Fruit fly (Drosophila melanogaster) whole organism, wandering third instar larva: Measurements from ENCODE around the gene Prm.
A peak's percentile ranks its signal among the peaks of the same experiment; 100 is the strongest.

Experiments used
- Abd-B ChIP-seq: fragments of >200 bp; optimal IDR thresholded peaks from 2 replicates; lab custom pipeline; 2017; ENCODE audit warnings: missing biosample characterization, missing genetic modification characterization
- CG32264 ChIP-seq: fragments of 200-800 bp; sonication (Bioruptor generic); optimal IDR thresholded peaks from 2 replicates; lab custom pipeline; 2016; ENCODE audit warnings: missing biosample characterization, missing genetic modification characterization
- CG9705 ChIP-seq: fragments of 200-800 bp; sonication (Bioruptor generic); optimal IDR thresholded peaks from 2 replicates; lab custom pipeline; 2018; ENCODE audit warnings: missing biosample characterization, mild to moderate bottlenecking, missing genetic modification characterization
- CrebA ChIP-seq: fragments of 200-800 bp; sonication (Bioruptor generic); optimal IDR thresholded peaks from 2 replicates; lab custom pipeline; 2016; ENCODE audit warnings: missing biosample characterization, mild to moderate bottlenecking, missing genetic modification characterization, borderline replicate concordance
- Dfd ChIP-seq: fragments of >200 bp; optimal IDR thresholded peaks from 2 replicates; lab custom pipeline; 2017; ENCODE audit warnings: missing biosample characterization, missing genetic modification characterization
- Dif ChIP-seq: fragments of 200-275, 200-300 bp; sonication (Bioruptor generic); optimal IDR thresholded peaks from 2 replicates; lab custom pipeline; 2018; ENCODE audit warnings: missing biosample characterization, missing genetic modification characterization; ENCODE audit not compliant: partially characterized antibody
- GATAd ChIP-seq: sonication (Bioruptor generic); optimal IDR thresholded peaks from 2 replicates; lab custom pipeline; 2016; ENCODE audit warnings: missing biosample characterization, missing genetic modification characterization
- HLH106 ChIP-seq: fragments of 200-800 bp; optimal IDR thresholded peaks from 3 replicates; lab custom pipeline; 2019; ENCODE audit warnings: missing biosample characterization, mild to moderate bottlenecking, missing genetic modification characterization, moderate library complexity
- Hnf4 ChIP-seq: fragments of 200-800 bp; sonication (Bioruptor generic); optimal IDR thresholded peaks from 2 replicates; lab custom pipeline; 2016; ENCODE audit warnings: missing biosample characterization, mild to moderate bottlenecking, missing genetic modification characterization
- Hr78 ChIP-seq: fragments of >200 bp; optimal IDR thresholded peaks from 2 replicates; lab custom pipeline; 2017; ENCODE audit warnings: missing biosample characterization, missing genetic modification characterization
- Hr83 ChIP-seq: fragments of 200-300 bp; sonication (Bioruptor generic); optimal IDR thresholded peaks from 2 replicates; lab custom pipeline; 2016; ENCODE audit warnings: missing biosample characterization, mild to moderate bottlenecking, missing genetic modification characterization, moderate library complexity; ENCODE audit not compliant: poor library complexity, severe bottlenecking
- Jra ChIP-seq: sonication (Bioruptor generic); optimal IDR thresholded peaks from 2 replicates; lab custom pipeline; 2016; ENCODE audit warnings: missing biosample characterization, missing genetic modification characterization
- Mio ChIP-seq: sonication (Bioruptor generic); optimal IDR thresholded peaks from 2 replicates; lab custom pipeline; 2016; ENCODE audit warnings: missing biosample characterization, missing genetic modification characterization
- Myc ChIP-seq: fragments of >200 bp; optimal IDR thresholded peaks from 2 replicates; lab custom pipeline; 2017
- N ChIP-seq: fragments of >200 bp; optimal IDR thresholded peaks from 2 replicates; lab custom pipeline; 2018; ENCODE audit warnings: missing biosample characterization, missing external identifiers, missing genetic modification characterization
- OdsH ChIP-seq: fragments of 200-800 bp; sonication (Bioruptor generic); optimal IDR thresholded peaks from 2 replicates; lab custom pipeline; 2016; ENCODE audit warnings: missing biosample characterization, mild to moderate bottlenecking, missing genetic modification characterization
- Rel ChIP-seq, 2 experiments: fragments of 200-800 bp; sonication (Bioruptor generic) in 1 of 2; optimal IDR thresholded peaks; 2 replicates in 1 of 2; 3 replicates in 1 of 2; lab custom pipeline; 2016 to 2019; ENCODE audit warnings: mild to moderate bottlenecking in 2 of 2, missing biosample characterization in 2 of 2, missing genetic modification characterization in 2 of 2, moderate library complexity in 1 of 2
- Sp1 ChIP-seq: fragments of 200-800 bp; sonication (Bioruptor generic); optimal IDR thresholded peaks from 3 replicates; lab custom pipeline; 2019; ENCODE audit warnings: missing biosample characterization, mild to moderate bottlenecking, missing genetic modification characterization, moderate library complexity
- Vsx2 ChIP-seq: fragments of 200-300, 225-300 bp; sonication (Bioruptor generic); optimal IDR thresholded peaks from 2 replicates; lab custom pipeline; 2018; ENCODE audit warnings: missing biosample characterization, missing genetic modification characterization; ENCODE audit not compliant: partially characterized antibody
- br ChIP-seq: fragments of 200-800 bp; sonication (Bioruptor generic); optimal IDR thresholded peaks from 2 replicates; lab custom pipeline; 2016; ENCODE audit warnings: missing biosample characterization, missing genetic modification characterization
- brk ChIP-seq: fragments of 200-800 bp; sonication (Bioruptor generic); optimal IDR thresholded peaks from 2 replicates; lab custom pipeline; 2016; ENCODE audit warnings: missing biosample characterization, mild to moderate bottlenecking, missing genetic modification characterization
- dl ChIP-seq, 2 experiments: fragments of 175-275, 200-275 bp in 1 of 2; fragments of 200-275 bp in 1 of 2; sonication (Bioruptor generic); optimal IDR thresholded peaks; lab custom pipeline; 2018; ENCODE audit warnings: mild to moderate bottlenecking in 2 of 2, missing biosample characterization in 2 of 2, missing genetic modification characterization in 2 of 2, moderate library complexity in 2 of 2; ENCODE audit not compliant: partially characterized antibody in 2 of 2, insufficient read depth in 1 of 2
- dmrt93B ChIP-seq: fragments of 200-800 bp; sonication (Bioruptor generic); optimal IDR thresholded peaks from 2 replicates; lab custom pipeline; 2018; ENCODE audit warnings: missing biosample characterization, mild to moderate bottlenecking, missing genetic modification characterization
- dsf ChIP-seq: sonication (Bioruptor generic); optimal IDR thresholded peaks from 2 replicates; lab custom pipeline; 2016; ENCODE audit warnings: missing biosample characterization, missing genetic modification characterization, borderline replicate concordance
- ey ChIP-seq: fragments of 200-800 bp; sonication (Bioruptor generic); optimal IDR thresholded peaks from 2 replicates; lab custom pipeline; 2016; ENCODE audit warnings: missing biosample characterization, missing genetic modification characterization
- foxo ChIP-seq, 2 experiments: fragments of 200-800 bp; sonication (Bioruptor generic); optimal IDR thresholded peaks; 2 replicates in 1 of 2; 3 replicates in 1 of 2; lab custom pipeline; 2016 to 2017; ENCODE audit warnings: missing biosample characterization in 2 of 2, missing genetic modification characterization in 2 of 2
- fru ChIP-seq: fragments of 200-800 bp; sonication (Bioruptor generic); optimal IDR thresholded peaks from 3 replicates; lab custom pipeline; 2016; ENCODE audit warnings: missing biosample characterization, mild to moderate bottlenecking, missing genetic modification characterization
- h ChIP-seq: fragments of 200-800 bp; sonication (Bioruptor generic); optimal IDR thresholded peaks from 3 replicates; lab custom pipeline; 2016; ENCODE audit warnings: missing biosample characterization, mild to moderate bottlenecking, missing genetic modification characterization
- jim ChIP-seq: fragments of 175-275, 200-325 bp; sonication (Bioruptor generic); optimal IDR thresholded peaks from 2 replicates; lab custom pipeline; 2016; ENCODE audit warnings: missing biosample characterization, mild to moderate bottlenecking, missing genetic modification characterization
- lola ChIP-seq: fragments of >200 bp; optimal IDR thresholded peaks from 2 replicates; lab custom pipeline; 2017; ENCODE audit warnings: missing biosample characterization, missing genetic modification characterization
- pan ChIP-seq: fragments of >200 bp; optimal IDR thresholded peaks from 2 replicates; lab custom pipeline; 2017
- psq ChIP-seq: fragments of 200-800 bp; sonication (Bioruptor generic); optimal IDR thresholded peaks from 3 replicates; lab custom pipeline; 2017; ENCODE audit warnings: missing biosample characterization, mild to moderate bottlenecking, missing genetic modification characterization, moderate library complexity
- rgr ChIP-seq: fragments of 200-800 bp; sonication (Bioruptor generic); optimal IDR thresholded peaks from 3 replicates; lab custom pipeline; 2016; ENCODE audit warnings: missing biosample characterization, mild to moderate bottlenecking, missing genetic modification characterization
- sage ChIP-seq: fragments of 200-800 bp; sonication (Bioruptor generic); optimal IDR thresholded peaks from 2 replicates; lab custom pipeline; 2016; ENCODE audit warnings: missing biosample characterization, mild to moderate bottlenecking, missing genetic modification characterization
- sv ChIP-seq: fragments of 200-800 bp; sonication (Bioruptor generic); optimal IDR thresholded peaks from 3 replicates; lab custom pipeline; 2016; ENCODE audit warnings: missing biosample characterization, missing genetic modification characterization
- tai ChIP-seq: sonication (Bioruptor generic); optimal IDR thresholded peaks from 2 replicates; lab custom pipeline; 2016; ENCODE audit warnings: missing biosample characterization, missing genetic modification characterization
- usp ChIP-seq: fragments of >200 bp; optimal IDR thresholded peaks from 2 replicates; lab custom pipeline; 2017; ENCODE audit warnings: missing biosample characterization, missing genetic modification characterization
- woc ChIP-seq: sonication (Bioruptor generic); optimal IDR thresholded peaks from 2 replicates; lab custom pipeline; 2016; ENCODE audit warnings: missing biosample characterization, mild to moderate bottlenecking, missing genetic modification characterization

Gene Prm

DNA sequence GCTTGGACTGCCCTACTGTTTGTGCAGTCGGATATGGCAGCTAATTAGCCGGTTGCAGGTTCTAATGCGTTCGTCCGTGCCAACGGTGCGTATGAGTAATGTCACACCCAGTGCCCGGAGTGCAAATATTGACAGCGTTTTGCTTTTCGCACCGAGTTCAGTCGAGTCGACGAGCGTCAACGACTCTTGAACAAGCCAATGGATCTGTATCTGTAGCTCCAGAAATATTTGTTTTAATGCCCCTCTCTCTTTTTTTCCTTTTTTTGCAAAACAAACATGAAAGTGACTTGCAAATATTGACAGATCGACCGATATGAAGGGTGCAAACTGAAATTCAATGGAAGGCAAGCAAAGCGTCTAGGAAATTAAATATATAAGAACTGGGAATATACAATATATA is 42.7 kb downstream of the Prm start:
- TF ChIP-seq GATAd (GFP tag; lab: Kevin White, UChicago) (peak; percentile 91), tai (GFP tag; lab: Kevin White, UChicago) (peak; percentile 91), lola (GFP tag; lab: Kevin White, UChicago) (no peak), Jra (GFP tag; lab: Kevin White, UChicago) (peak; percentile 90), fru (peak; percentile 80), Mio (peak; percentile 66), br (GFP tag; lab: Kevin White, UChicago) (peak; percentile 91), Abd-B (GFP tag; lab: Kevin White, UChicago) (no peak), Dfd (GFP tag; lab: Kevin White, UChicago) (no peak), Myc (lab: Kevin White, UChicago) (no peak), Hr83 (peak; percentile 100), Vsx2 (no peak), dl (GFP tag; optimal IDR thresholded peaks at IDR 0.05; lab: Kevin White, UChicago; ENCODE audit: insufficient read depth in 1 of 2, partially characterized antibody in 2 of 2) (no peak), woc (GFP tag; lab: Kevin White, UChicago) (peak; percentile 28), Rel (GFP tag; optimal IDR thresholded peaks at IDR 0.05; lab: Kevin White, UChicago) (peak; percentile 83), Rel (tag; optimal IDR thresholded peaks at IDR 0.05; lab: Kevin White, UChicago) (peak; percentile 71), ey (GFP tag; lab: Kevin White, UChicago) (peak; percentile 68), Hnf4 (GFP tag; lab: Kevin White, UChicago) (peak; percentile 97), foxo (GFP tag; optimal IDR thresholded peaks at IDR 0.05; lab: Kevin White, UChicago) (peak in 1 of 2 experiments; percentile 84), usp (GFP tag; lab: Kevin White, UChicago) (no peak), h (peak; percentile 97), CG32264 (peak; percentile 89), CG9705 (peak; percentile 83), brk (GFP tag; lab: Kevin White, UChicago) (peak; percentile 93), HLH106 (tag; lab: Kevin White, UChicago) (peak; percentile 65), CrebA (GFP tag; lab: Kevin White, UChicago) (peak; percentile 50), sage (GFP tag; lab: Kevin White, UChicago) (peak; percentile 88), OdsH (GFP tag; lab: Kevin White, UChicago) (peak; percentile 97), jim (GFP tag; lab: Kevin White, UChicago) (peak; percentile 97), dsf (GFP tag; lab: Kevin White, UChicago) (peak; percentile 93), dmrt93B (peak; percentile 78), psq (GFP tag; lab: Kevin White, UChicago) (peak; percentile 83), N (no peak), Hr78 (no peak), Sp1 (peak; percentile 85), pan (lab: Kevin White, UChicago) (no peak), Dif (GFP tag; lab: Kevin White, UChicago) (no peak), rgr (GFP tag; lab: Kevin White, UChicago) (peak; percentile 98), sv (GFP tag; lab: Kevin White, UChicago) (no peak)

DNA sequence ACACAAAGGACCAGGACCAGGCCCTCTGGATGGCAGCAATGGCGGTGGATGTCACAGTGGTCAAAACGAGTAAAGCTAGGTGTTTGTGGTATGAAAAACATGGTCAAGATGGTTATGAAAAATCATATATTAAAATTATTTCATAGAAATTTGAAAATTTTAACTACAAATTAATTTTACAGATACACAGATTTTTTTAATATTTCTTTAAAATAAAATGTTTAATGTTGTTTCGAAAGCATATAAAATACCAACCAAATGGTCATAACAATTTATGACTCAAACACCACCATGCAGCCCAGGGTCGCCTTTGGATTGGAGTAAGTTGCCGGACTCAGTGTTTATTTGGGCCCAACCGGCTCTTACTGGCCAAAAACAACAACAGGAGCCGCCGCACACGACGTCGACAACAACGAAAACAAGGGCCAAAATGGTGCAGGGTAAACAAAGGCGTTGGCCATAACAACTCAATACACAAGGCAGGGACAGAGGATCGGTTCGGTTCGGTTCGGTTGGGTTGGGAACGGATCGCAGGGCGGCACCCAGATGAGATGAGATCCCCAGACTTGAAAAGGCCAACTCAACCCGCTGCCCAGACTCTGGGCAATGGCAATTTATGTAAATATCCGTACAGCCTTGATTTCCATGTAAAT is 43.3 kb downstream of the Prm start:
- peak; percentile 60 for TF ChIP-seq Rel (GFP tag; optimal IDR thresholded peaks at IDR 0.05; lab: Kevin White, UChicago)
- no peak for TF ChIP-seq Rel (tag; optimal IDR thresholded peaks at IDR 0.05; lab: Kevin White, UChicago)
- peak; percentile 60 for TF ChIP-seq Vsx2
- peak; percentile 21 for TF ChIP-seq CG32264
- peak; percentile 96 for TF ChIP-seq Hr83
- TF ChIP-seq Sp1 = peak; percentile 72
- TF ChIP-seq rgr (GFP tag; lab: Kevin White, UChicago) = peak; percentile 22
- no peak for TF ChIP-seq ey (GFP tag; lab: Kevin White, UChicago)
- no peak for TF ChIP-seq N
- TF ChIP-seq sv (GFP tag; lab: Kevin White, UChicago) = no peak
- peak; percentile 10 for TF ChIP-seq dsf (GFP tag; lab: Kevin White, UChicago)
- TF ChIP-seq Jra (GFP tag; lab: Kevin White, UChicago) = no peak
- TF ChIP-seq brk (GFP tag; lab: Kevin White, UChicago) = peak; percentile 48
- TF ChIP-seq pan (lab: Kevin White, UChicago) = no peak
- peak; percentile 61 for TF ChIP-seq jim (GFP tag; lab: Kevin White, UChicago)
- TF ChIP-seq woc (GFP tag; lab: Kevin White, UChicago) = peak; percentile 54
- peak; percentile 3 for TF ChIP-seq tai (GFP tag; lab: Kevin White, UChicago)
- TF ChIP-seq Hnf4 (GFP tag; lab: Kevin White, UChicago) = peak; percentile 38
- peak; percentile 72 for TF ChIP-seq HLH106 (tag; lab: Kevin White, UChicago)
- TF ChIP-seq foxo (GFP tag; optimal IDR thresholded peaks at IDR 0.05; lab: Kevin White, UChicago) = peak in 1 of 2 experiments; percentile 74
- peak; percentile 42 for TF ChIP-seq dmrt93B
- TF ChIP-seq br (GFP tag; lab: Kevin White, UChicago) = no peak
- peak; percentile 74 for TF ChIP-seq fru
- peak; percentile 13 for TF ChIP-seq CG9705
- peak; percentile 8 for TF ChIP-seq sage (GFP tag; lab: Kevin White, UChicago)
- peak; percentile 57 for TF ChIP-seq psq (GFP tag; lab: Kevin White, UChicago)
- TF ChIP-seq OdsH (GFP tag; lab: Kevin White, UChicago) = peak; percentile 55
- TF ChIP-seq h = peak; percentile 27
